Worm (Caenorhabditis elegans): ENCODE results near the gene F35C8.8.

The F35C8.8 gene

ce11 chrX:5372638-5373037, at the start of gene F35C8.8:
Gene F35C8.8, minus strand, starts transcription at chrX:5372639.
- no peak for TF ChIP-seq ceh-16 (tag; optimal IDR thresholded peaks at IDR 0.05)

ce11 chrX:5414250-5414649, 41.8 kb upstream of the F35C8.8 start, which contains the start of gene C41A3.2:
Gene C41A3.2, minus strand, starts transcription at chrX:5414350.
- TF ChIP-seq unc-39 (tag; optimal IDR thresholded peaks at IDR 0.05) (no peak), zag-1 (tag; optimal IDR thresholded peaks at IDR 0.05) (no peak), eor-1 (tag; optimal IDR thresholded peaks at IDR 0.05) (no peak), nhr-76 (tag; optimal IDR thresholded peaks at IDR 0.05) (no peak), elt-1 (tag; optimal IDR thresholded peaks at IDR 0.05) (no peak), pha-4 (tag; optimal IDR thresholded peaks at IDR 0.05) (no peak), nhr-11 (tag; optimal IDR thresholded peaks at IDR 0.05) (no peak), hmg-11 (tag; optimal IDR thresholded peaks at IDR 0.05) (no peak), egl-5 (tag; optimal IDR thresholded peaks at IDR 0.05) (no peak), ama-1 (optimal IDR thresholded peaks at IDR 0.05) (no peak), aly-2 (tag; optimal IDR thresholded peaks at IDR 0.05) (no peak), mml-1 (tag; optimal IDR thresholded peaks at IDR 0.05) (no peak), nhr-43 (tag; optimal IDR thresholded peaks at IDR 0.05; ENCODE audit: poor library complexity, severe bottlenecking) (no peak), nhr-23 (tag; optimal IDR thresholded peaks at IDR 0.05) (no peak), daf-12 (tag; optimal IDR thresholded peaks at IDR 0.05) (no peak), nhr-25 (tag; optimal IDR thresholded peaks at IDR 0.05) (no peak), nhr-77 (tag; optimal IDR thresholded peaks at IDR 0.05) (no peak), snpc-4 (tag; optimal IDR thresholded peaks at IDR 0.05) (no peak), ZK546.5 (tag; optimal IDR thresholded peaks at IDR 0.05) (no peak)

ce11 chrX:5413510-5413909, 41.1 kb upstream of the F35C8.8 start, which contains the start of gene pks-1:
Gene pks-1, plus strand, starts transcription at chrX:5413810.
- TF ChIP-seq nhr-11 (tag; optimal IDR thresholded peaks at IDR 0.05): no peak
- no peak for TF ChIP-seq zag-1 (tag; optimal IDR thresholded peaks at IDR 0.05)
- TF ChIP-seq hmg-11 (tag; optimal IDR thresholded peaks at IDR 0.05): no peak
- TF ChIP-seq fkh-2 (tag; optimal IDR thresholded peaks at IDR 0.05): no peak

- TF ChIP-seq lin-15B (tag; optimal IDR thresholded peaks at IDR 0.05) (no peak), egl-5 (tag; optimal IDR thresholded peaks at IDR 0.05) (no peak), nhr-12 (tag; optimal IDR thresholded peaks at IDR 0.05) (no peak), ztf-4 (tag; optimal IDR thresholded peaks at IDR 0.05) (no peak), fos-1 (tag; optimal IDR thresholded peaks at IDR 0.05) (no peak), ceh-82 (tag; optimal IDR thresholded peaks at IDR 0.05) (no peak), nhr-23 (tag; optimal IDR thresholded peaks at IDR 0.05) (no peak), lsy-12 (tag; optimal IDR thresholded peaks at IDR 0.05) (peak; percentile 13), pha-4 (tag; optimal IDR thresholded peaks at IDR 0.05) (peak; percentile 28), R02D3.7 (tag; optimal IDR thresholded peaks at IDR 0.05) (no peak), ZK546.5 (tag; optimal IDR thresholded peaks at IDR 0.05) (no peak), unc-62 (GFP tag; optimal IDR thresholded peaks at IDR 0.05) (no peak), nhr-11 (tag; optimal IDR thresholded peaks at IDR 0.05) (no peak), nfya-1 (tag; optimal IDR thresholded peaks at IDR 0.05; ENCODE audit: insufficient read depth) (no peak), ama-1 (optimal IDR thresholded peaks at IDR 0.05) (no peak), eor-1 (tag; optimal IDR thresholded peaks at IDR 0.05) (no peak), nhr-43 (tag; optimal IDR thresholded peaks at IDR 0.05; ENCODE audit: poor library complexity, severe bottlenecking) (peak; percentile 3), nhr-237 (tag; optimal IDR thresholded peaks at IDR 0.05) (no peak), hmg-11 (tag; optimal IDR thresholded peaks at IDR 0.05) (peak; percentile 36), ceh-16 (tag; optimal IDR thresholded peaks at IDR 0.05) (no peak), nhr-76 (tag; optimal IDR thresholded peaks at IDR 0.05) (no peak), nhr-25 (tag; optimal IDR thresholded peaks at IDR 0.05) (no peak), elt-2 (tag; optimal IDR thresholded peaks at IDR 0.05) (peak; percentile 23)
These were observed 34.8 kb upstream of the F35C8.8 start for ce11 chrX:5407271-5407670.

ce11 chrX:5406345-5406744, 33.9 kb upstream of the F35C8.8 start, which contains the start of gene C03F11.4:
Gene C03F11.4, minus strand, starts transcription at chrX:5406445.
- no peak for TF ChIP-seq egl-5 (tag; optimal IDR thresholded peaks at IDR 0.05)

- TF ChIP-seq nhr-28 (tag; optimal IDR thresholded peaks at IDR 0.05): no peak
- no peak for TF ChIP-seq nfya-1 (tag; optimal IDR thresholded peaks at IDR 0.05; ENCODE audit: insufficient read depth)
- TF ChIP-seq ztf-4 (tag; optimal IDR thresholded peaks at IDR 0.05): no peak
- no peak for TF ChIP-seq sea-2 (GFP tag; optimal IDR thresholded peaks at IDR 0.05)
- TF ChIP-seq elt-3 (tag; optimal IDR thresholded peaks at IDR 0.05): no peak
- TF ChIP-seq ZK546.5 (tag; optimal IDR thresholded peaks at IDR 0.05): no peak
- TF ChIP-seq ceh-16 (tag; optimal IDR thresholded peaks at IDR 0.05): no peak
- TF ChIP-seq unc-62 (GFP tag; optimal IDR thresholded peaks at IDR 0.05): no peak
- peak; percentile 76 for TF ChIP-seq pqm-1 (tag; optimal IDR thresholded peaks at IDR 0.05)
- no peak for TF ChIP-seq lin-15B (tag; optimal IDR thresholded peaks at IDR 0.05)
- peak; percentile 87 for TF ChIP-seq elt-2 (tag; optimal IDR thresholded peaks at IDR 0.05)
These were observed 28.1 kb upstream of the F35C8.8 start, which contains the start of gene scav-1 for ce11 chrX:5400524-5400923. Gene scav-1, minus strand, starts transcription at chrX:5400584.
